Worm (Caenorhabditis elegans): ENCODE measurements around the gene ncap-1.

- no peak for TF ChIP-seq ztf-4 (tag; optimal IDR thresholded peaks at IDR 0.05)
- no peak for TF ChIP-seq unc-55 (GFP tag; optimal IDR thresholded peaks at IDR 0.05)
- TF ChIP-seq elt-1 (tag; optimal IDR thresholded peaks at IDR 0.05): no peak
- TF ChIP-seq unc-62 (GFP tag; optimal IDR thresholded peaks at IDR 0.05): no peak
- no peak for TF ChIP-seq ceh-82 (tag; optimal IDR thresholded peaks at IDR 0.05)
- TF ChIP-seq lin-39 (tag; optimal IDR thresholded peaks at IDR 0.05): no peak
- no peak for TF ChIP-seq blmp-1 (tag; optimal IDR thresholded peaks at IDR 0.05; ENCODE audit: insufficient read depth)
Observed at ce11 chrII:2874801-2875200, 44.3 kb downstream of the ncap-1 start, which contains the start of gene Y110A2AL.1.
